Worm (Caenorhabditis elegans): ENCODE results near the gene snr-3.

Gene snr-3

DNA sequence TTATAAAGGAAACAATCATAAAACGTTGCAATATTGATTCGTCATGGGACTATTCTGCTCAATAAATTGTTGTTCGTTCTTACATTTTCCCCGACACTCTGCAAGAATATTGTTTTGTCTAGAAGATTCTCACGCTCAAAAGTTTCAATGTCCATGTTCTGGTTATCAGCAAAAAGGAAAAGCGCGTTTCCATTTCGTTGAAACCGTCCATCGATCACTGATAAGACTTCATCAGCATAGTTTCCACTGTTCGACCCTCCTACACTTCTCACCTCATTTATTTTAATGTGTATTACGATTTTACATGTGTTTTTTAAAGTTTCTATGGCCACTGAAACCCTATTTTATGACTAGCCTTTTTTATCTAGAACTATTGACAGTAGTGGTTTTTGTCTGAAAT, 30.5 kb upstream of the snr-3 start:
- TF ChIP-seq flh-1 (GFP tag; optimal IDR thresholded peaks at IDR 0.05) (no peak), snpc-4 (tag; optimal IDR thresholded peaks at IDR 0.05) (no peak), nhr-237 (tag; optimal IDR thresholded peaks at IDR 0.05) (no peak), nhr-76 (tag; optimal IDR thresholded peaks at IDR 0.05) (no peak), hlh-1 (tag; optimal IDR thresholded peaks at IDR 0.05) (no peak), lin-13 (tag; optimal IDR thresholded peaks at IDR 0.05) (no peak), cnd-1 (tag; optimal IDR thresholded peaks at IDR 0.05) (no peak), mep-1 (tag; optimal IDR thresholded peaks at IDR 0.05) (no peak), blmp-1 (tag; optimal IDR thresholded peaks at IDR 0.05) (no peak), ham-2 (GFP tag; optimal IDR thresholded peaks at IDR 0.05) (no peak), ceh-43 (GFP tag; optimal IDR thresholded peaks at IDR 0.05) (no peak), bed-3 (GFP tag; optimal IDR thresholded peaks at IDR 0.05) (no peak), ztf-11 (tag; optimal IDR thresholded peaks at IDR 0.05) (no peak), ceh-39 (tag; optimal IDR thresholded peaks at IDR 0.05) (no peak)

DNA sequence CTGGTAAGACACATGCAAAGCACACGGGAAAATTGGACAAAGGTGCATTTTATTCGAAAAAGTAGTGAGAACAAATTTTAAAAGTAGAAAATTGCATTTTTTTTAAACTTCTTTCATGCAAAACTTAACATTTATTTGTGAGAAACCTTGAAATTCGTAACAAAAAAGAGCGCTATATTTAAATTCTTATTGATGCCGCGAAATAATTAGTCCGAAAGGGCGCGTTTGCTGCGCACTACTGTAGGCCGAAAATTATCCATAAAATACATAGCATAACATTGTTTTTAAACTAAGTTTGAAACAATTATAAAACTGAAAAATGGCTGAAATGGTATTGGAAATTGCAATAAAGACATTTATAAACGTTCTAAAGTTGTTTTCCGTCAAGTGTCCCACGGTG, 30.1 kb upstream of the snr-3 start:
- TF ChIP-seq tbx-8 (GFP tag; optimal IDR thresholded peaks at IDR 0.05) (no peak), lsy-2 (tag; optimal IDR thresholded peaks at IDR 0.05) (peak; percentile 72)

DNA sequence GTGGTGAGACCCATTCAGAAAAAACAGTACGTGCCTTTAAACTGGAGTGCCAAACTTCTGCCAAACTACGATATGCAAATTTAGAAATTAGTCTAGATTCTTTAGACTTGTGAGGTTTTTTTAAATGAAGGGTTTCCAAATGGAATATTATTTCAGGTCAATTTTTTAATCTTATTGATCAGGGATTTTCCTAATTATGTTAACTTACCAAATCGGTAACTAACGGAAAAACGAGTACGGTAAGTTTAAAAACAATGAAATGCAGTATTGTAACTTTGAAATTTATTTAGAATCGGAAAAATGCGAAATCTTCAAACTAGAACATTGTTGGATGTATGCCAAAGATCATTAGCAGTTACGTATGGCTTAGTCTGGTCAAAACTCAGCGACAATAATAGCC, 26.7 kb upstream of the snr-3 start, which contains the start of gene C56E6.7:
Gene C56E6.7 (plus strand): TSS at position 301 of the 400 bp plus-strand sequence.
- TF ChIP-seq lin-13 (tag; optimal IDR thresholded peaks at IDR 0.05) = no peak
- no peak for TF ChIP-seq unc-39 (tag; optimal IDR thresholded peaks at IDR 0.05)

DNA sequence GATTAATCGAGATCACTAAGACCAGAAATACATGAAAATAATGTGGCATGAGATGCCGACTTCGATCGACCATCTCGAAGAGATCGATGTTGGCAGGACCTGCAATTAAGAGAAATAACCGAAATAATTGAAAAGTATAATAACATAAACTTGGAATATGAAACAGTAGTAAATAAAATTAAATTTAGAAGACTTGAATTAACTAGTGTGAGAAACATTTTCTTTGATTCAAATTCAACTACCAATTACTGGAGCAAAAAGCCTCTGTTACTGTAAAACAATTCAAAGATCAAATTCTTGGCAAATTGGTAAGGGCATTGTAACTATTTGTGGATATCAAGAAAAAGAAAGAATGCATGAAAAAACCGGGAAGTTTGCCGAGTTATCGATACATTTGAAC, 24.4 kb upstream of the snr-3 start, which contains the start of gene R05G9R.1:
Gene R05G9R.1 (minus strand): TSS at position 101 of the 400 bp plus-strand sequence.
- TF ChIP-seq cnd-1 (tag; optimal IDR thresholded peaks at IDR 0.05) (no peak), mab-5 (tag; optimal IDR thresholded peaks at IDR 0.05) (no peak)

DNA sequence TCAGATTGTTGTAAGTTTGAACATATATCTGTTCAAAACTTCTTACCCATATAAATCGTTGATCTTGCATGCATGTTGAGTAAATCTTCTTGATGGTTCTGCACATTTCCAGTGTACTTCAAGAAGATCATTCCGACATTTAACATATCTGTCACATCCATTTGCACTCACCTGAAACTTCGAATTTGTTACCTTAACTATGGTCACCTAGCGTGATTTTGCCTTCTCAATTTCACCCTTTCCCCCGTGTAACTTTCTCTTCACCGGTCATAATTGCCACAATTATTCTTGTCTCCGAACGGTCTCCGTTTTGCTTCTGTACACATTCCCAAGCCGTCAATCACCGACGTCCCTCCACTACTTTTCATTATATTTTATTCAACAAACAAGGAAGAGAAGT, 23.8 kb upstream of the snr-3 start:
- no peak for TF ChIP-seq tbx-8 (GFP tag; optimal IDR thresholded peaks at IDR 0.05)
- TF ChIP-seq flh-1 (GFP tag; optimal IDR thresholded peaks at IDR 0.05) = no peak
- no peak for TF ChIP-seq nhr-237 (tag; optimal IDR thresholded peaks at IDR 0.05)
- no peak for TF ChIP-seq hlh-1 (tag; optimal IDR thresholded peaks at IDR 0.05)
- TF ChIP-seq cnd-1 (tag; optimal IDR thresholded peaks at IDR 0.05) = no peak
- no peak for TF ChIP-seq lin-13 (tag; optimal IDR thresholded peaks at IDR 0.05)
- no peak for TF ChIP-seq unc-62 (GFP tag; optimal IDR thresholded peaks at IDR 0.05)
- TF ChIP-seq ham-2 (GFP tag; optimal IDR thresholded peaks at IDR 0.05) = no peak
- no peak for TF ChIP-seq blmp-1 (tag; optimal IDR thresholded peaks at IDR 0.05)
- TF ChIP-seq ztf-11 (tag; optimal IDR thresholded peaks at IDR 0.05) = no peak
- no peak for TF ChIP-seq unc-120 (tag; optimal IDR thresholded peaks at IDR 0.05; ENCODE audit: poor library complexity, severe bottlenecking)
- no peak for TF ChIP-seq mab-5 (tag; optimal IDR thresholded peaks at IDR 0.05)
- no peak for TF ChIP-seq mls-2 (tag; optimal IDR thresholded peaks at IDR 0.05)

DNA sequence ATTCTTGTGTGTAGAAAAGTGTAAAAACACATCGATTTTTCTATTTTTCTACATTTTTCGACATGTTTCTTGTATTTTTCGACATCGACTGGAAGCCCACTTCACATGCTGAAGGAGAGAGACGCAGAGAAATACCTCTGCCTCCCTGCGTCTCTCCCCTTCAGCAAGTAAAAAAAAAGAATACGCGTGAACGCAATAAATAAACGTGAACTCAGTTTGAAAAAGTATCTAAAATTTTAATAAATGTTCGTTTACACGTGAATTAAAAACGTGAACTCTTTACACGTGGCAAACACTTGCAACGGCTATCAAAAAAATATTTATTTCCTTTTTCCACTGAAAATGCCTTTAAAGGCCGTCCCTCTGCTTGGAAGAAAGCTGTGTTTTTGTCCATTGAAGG, 13.3 kb upstream of the snr-3 start, which contains the start of gene R05G9.1:
Gene R05G9.1 (plus strand): TSS at position 343 of the 400 bp plus-strand sequence.
- TF ChIP-seq ceh-43 (GFP tag; optimal IDR thresholded peaks at IDR 0.05) = no peak
- TF ChIP-seq bed-3 (GFP tag; optimal IDR thresholded peaks at IDR 0.05) = no peak
- no peak for TF ChIP-seq lsy-2 (tag; optimal IDR thresholded peaks at IDR 0.05)
- no peak for TF ChIP-seq unc-120 (tag; optimal IDR thresholded peaks at IDR 0.05; ENCODE audit: poor library complexity, severe bottlenecking)

DNA sequence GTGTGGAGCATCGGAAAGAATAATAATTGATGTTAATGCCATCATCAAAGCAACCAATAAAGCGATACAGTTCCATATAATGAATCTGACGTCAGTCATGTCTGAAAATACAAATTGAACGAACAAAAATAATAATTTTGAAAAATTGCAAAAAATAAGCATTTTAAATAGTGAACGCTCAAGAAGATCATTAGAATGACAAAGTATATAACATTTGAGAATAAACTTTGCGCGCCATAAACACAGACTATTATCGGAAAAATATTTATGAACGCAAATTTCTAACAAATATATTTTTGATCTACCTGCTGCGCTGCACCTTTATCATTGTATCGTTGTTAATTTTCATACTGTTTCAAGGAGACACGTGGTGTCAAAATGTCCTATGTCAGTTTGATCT, 11.9 kb upstream of the snr-3 start, which contains the start of gene R05G9.3:
Gene R05G9.3 (minus strand): TSS at position 101 of the 400 bp plus-strand sequence.
- no peak for TF ChIP-seq nhr-28 (tag; optimal IDR thresholded peaks at IDR 0.05)
- no peak for TF ChIP-seq ham-2 (GFP tag; optimal IDR thresholded peaks at IDR 0.05)
- TF ChIP-seq mls-2 (tag; optimal IDR thresholded peaks at IDR 0.05) = no peak
- no peak for TF ChIP-seq snpc-4 (tag; optimal IDR thresholded peaks at IDR 0.05)
- TF ChIP-seq nhr-237 (tag; optimal IDR thresholded peaks at IDR 0.05) = no peak
- TF ChIP-seq sem-2 (GFP tag; optimal IDR thresholded peaks at IDR 0.05) = no peak
- no peak for TF ChIP-seq ceh-43 (GFP tag; optimal IDR thresholded peaks at IDR 0.05)
- no peak for TF ChIP-seq M03D4.4 (tag; optimal IDR thresholded peaks at IDR 0.05)
- TF ChIP-seq unc-39 (tag; optimal IDR thresholded peaks at IDR 0.05) = no peak
- TF ChIP-seq mab-5 (tag; optimal IDR thresholded peaks at IDR 0.05) = no peak
- TF ChIP-seq lsy-2 (tag; optimal IDR thresholded peaks at IDR 0.05) = no peak
- TF ChIP-seq cnd-1 (tag; optimal IDR thresholded peaks at IDR 0.05) = no peak
- TF ChIP-seq nhr-12 (tag; optimal IDR thresholded peaks at IDR 0.05) = no peak
- TF ChIP-seq pha-4 (tag; optimal IDR thresholded peaks at IDR 0.05) = no peak
- no peak for TF ChIP-seq ztf-11 (tag; optimal IDR thresholded peaks at IDR 0.05)
- no peak for TF ChIP-seq ces-1 (GFP tag; optimal IDR thresholded peaks at IDR 0.05)
- TF ChIP-seq unc-120 (tag; optimal IDR thresholded peaks at IDR 0.05; ENCODE audit: poor library complexity, severe bottlenecking) = no peak
- TF ChIP-seq tbx-8 (GFP tag; optimal IDR thresholded peaks at IDR 0.05) = no peak
